Worm (Caenorhabditis elegans) whole organism, midembryonic: ENCODE measurements around the gene W06B4.1.

Source experiments
- T22C8.4 ChIP-seq: fragments of 200-800 bp; sonication (Bioruptor generic); IDR thresholded peaks from 2 replicates; pipeline ENCODE4 v1.3.6; 2022; ENCODE audit warnings: missing genetic modification characterization, missing compliant biosample characterization
- cog-1 ChIP-seq: sonication (generic microtip); optimal IDR thresholded peaks from 2 replicates; lab custom pipeline; 2016; ENCODE audit warnings: missing genetic modification characterization, missing compliant biosample characterization
- flt-1 ChIP-seq: fragments of 200-800 bp; sonication (Bioruptor generic); IDR thresholded peaks from 2 replicates; pipeline ENCODE4 v1.3.6; 2022; ENCODE audit warnings: missing genetic modification characterization, missing compliant biosample characterization
- klf-2 ChIP-seq: fragments of 200-800 bp; sonication (Bioruptor generic); conservative IDR thresholded peaks from 2 replicates; pipeline ENCODE4 v1.3.6; 2022; ENCODE audit warnings: missing genetic modification reagents, missing genetic modification characterization, missing compliant biosample characterization
- med-1 ChIP-seq: sonication (generic microtip); optimal IDR thresholded peaks from 2 replicates; lab custom pipeline; 2017; ENCODE audit warnings: missing genetic modification characterization, mild to moderate bottlenecking, missing compliant biosample characterization, antibody characterized with exemption, missing genetic modification reagents; ENCODE audit not compliant: insufficient read depth
- ref-1 ChIP-seq: fragments of 200-800 bp; sonication (Bioruptor generic); conservative IDR thresholded peaks from 2 replicates; pipeline ENCODE4 v1.3.6; 2022; ENCODE audit warnings: missing genetic modification reagents, missing genetic modification characterization, missing compliant biosample characterization
- tab-1 ChIP-seq: fragments of 200-800 bp; sonication (Bioruptor generic); IDR thresholded peaks from 2 replicates; pipeline ENCODE4 v1.3.6; 2022; ENCODE audit warnings: missing genetic modification characterization, missing compliant biosample characterization
- ztf-23 ChIP-seq: fragments of 200-800 bp; sonication (Bioruptor generic); IDR thresholded peaks from 2 replicates; pipeline ENCODE4 v1.3.6; 2022; ENCODE audit warnings: missing genetic modification reagents, missing genetic modification characterization, missing compliant biosample characterization
- ztf-29 ChIP-seq: fragments of 200-800 bp; sonication (Bioruptor generic); IDR thresholded peaks from 2 replicates; pipeline ENCODE4 v1.3.6; 2022; ENCODE audit warnings: missing genetic modification reagents, missing genetic modification characterization, missing compliant biosample characterization

The W06B4.1 gene

ce11 chrII:4474005-4474655, 2.7 kb downstream of the W06B4.1 start:
- no peak for TF ChIP-seq cog-1 (tag; lab: Kevin White, UChicago)

ce11 chrII:4478303-4478702, 6.9 kb downstream of the W06B4.1 start, which contains the start of gene T05C1.1:
TSS of gene T05C1.1 (plus strand) at chrII:4478603.
- TF ChIP-seq cog-1 (tag; lab: Kevin White, UChicago), result no peak
- TF ChIP-seq T22C8.4 (GFP tag; lab: Robert Waterston, UW), result no peak

ce11 chrII:4482021-4482420, 10.6 kb downstream of the W06B4.1 start, which contains the start of gene T05C1.2:
TSS of gene T05C1.2 (minus strand) at chrII:4482121.
- TF ChIP-seq ztf-23 (GFP tag; lab: Robert Waterston, UW) (no peak), ztf-29 (GFP tag; lab: Robert Waterston, UW) (no peak), flt-1 (GFP tag; lab: Robert Waterston, UW) (no peak)

- TF ChIP-seq ztf-23 (GFP tag; lab: Robert Waterston, UW), result no peak
- no peak for TF ChIP-seq ref-1
- TF ChIP-seq ztf-29 (GFP tag; lab: Robert Waterston, UW), result no peak
- no peak for TF ChIP-seq tab-1
- TF ChIP-seq cog-1 (tag; lab: Kevin White, UChicago), result no peak
Measured at ce11 chrII:4489288-4489687, 17.9 kb downstream of the W06B4.1 start, which contains the start of gene T05C1.3. TSS of gene T05C1.3 (minus strand) at chrII:4489388.

ce11 chrII:4490729-4491128, 19.3 kb downstream of the W06B4.1 start, which contains the start of gene T05C1.5:
TSS of gene T05C1.5 (minus strand) at chrII:4490829.
- TF ChIP-seq ref-1 (no peak), flt-1 (GFP tag; lab: Robert Waterston, UW) (no peak), ztf-23 (GFP tag; lab: Robert Waterston, UW) (no peak), klf-2 (GFP tag; lab: Robert Waterston, UW) (no peak), ztf-29 (GFP tag; lab: Robert Waterston, UW) (no peak), T22C8.4 (GFP tag; lab: Robert Waterston, UW) (no peak), tab-1 (no peak), med-1 (GFP tag; lab: Kevin White, UChicago) (no peak), cog-1 (tag; lab: Kevin White, UChicago) (no peak)

ce11 chrII:4494532-4494931, 23.1 kb downstream of the W06B4.1 start:
- TF ChIP-seq cog-1 (tag; lab: Kevin White, UChicago) (no peak), flt-1 (GFP tag; lab: Robert Waterston, UW) (no peak), T22C8.4 (GFP tag; lab: Robert Waterston, UW) (no peak), klf-2 (GFP tag; lab: Robert Waterston, UW) (no peak), ref-1 (no peak), tab-1 (no peak), ztf-23 (GFP tag; lab: Robert Waterston, UW) (no peak), med-1 (GFP tag; lab: Kevin White, UChicago) (no peak), ztf-29 (GFP tag; lab: Robert Waterston, UW) (no peak)

- TF ChIP-seq med-1 (GFP tag; lab: Kevin White, UChicago) (no peak), ref-1 (no peak), ztf-23 (GFP tag; lab: Robert Waterston, UW) (no peak), flt-1 (GFP tag; lab: Robert Waterston, UW) (no peak), ztf-29 (GFP tag; lab: Robert Waterston, UW) (no peak), tab-1 (no peak), cog-1 (tag; lab: Kevin White, UChicago) (no peak), klf-2 (GFP tag; lab: Robert Waterston, UW) (no peak), T22C8.4 (GFP tag; lab: Robert Waterston, UW) (no peak)
Measured at ce11 chrII:4495844-4496243, 24.4 kb downstream of the W06B4.1 start.

ce11 chrII:4505097-4505626, 33.8 kb downstream of the W06B4.1 start, which contains the start of gene camt-1:
TSS of gene camt-1 (minus strand) at chrII:4505147.
- TF ChIP-seq tab-1 (no peak), flt-1 (GFP tag; lab: Robert Waterston, UW) (no peak), cog-1 (tag; lab: Kevin White, UChicago) (no peak), T22C8.4 (GFP tag; lab: Robert Waterston, UW) (no peak), klf-2 (GFP tag; lab: Robert Waterston, UW) (no peak), ztf-23 (GFP tag; lab: Robert Waterston, UW) (no peak), med-1 (GFP tag; lab: Kevin White, UChicago) (no peak), ztf-29 (GFP tag; lab: Robert Waterston, UW) (no peak), ref-1 (no peak)

ce11 chrII:4506552-4507291, 35.3 kb downstream of the W06B4.1 start:
- TF ChIP-seq med-1 (GFP tag; lab: Kevin White, UChicago) (no peak), klf-2 (GFP tag; lab: Robert Waterston, UW) (no peak), flt-1 (GFP tag; lab: Robert Waterston, UW) (no peak), ztf-29 (GFP tag; lab: Robert Waterston, UW) (no peak), cog-1 (tag; lab: Kevin White, UChicago) (no peak), tab-1 (no peak), ztf-23 (GFP tag; lab: Robert Waterston, UW) (no peak), T22C8.4 (GFP tag; lab: Robert Waterston, UW) (no peak), ref-1 (no peak)
